Worm (Caenorhabditis elegans): ENCODE data around the gene F40F8.11.

F40F8.11 gene

DNA sequence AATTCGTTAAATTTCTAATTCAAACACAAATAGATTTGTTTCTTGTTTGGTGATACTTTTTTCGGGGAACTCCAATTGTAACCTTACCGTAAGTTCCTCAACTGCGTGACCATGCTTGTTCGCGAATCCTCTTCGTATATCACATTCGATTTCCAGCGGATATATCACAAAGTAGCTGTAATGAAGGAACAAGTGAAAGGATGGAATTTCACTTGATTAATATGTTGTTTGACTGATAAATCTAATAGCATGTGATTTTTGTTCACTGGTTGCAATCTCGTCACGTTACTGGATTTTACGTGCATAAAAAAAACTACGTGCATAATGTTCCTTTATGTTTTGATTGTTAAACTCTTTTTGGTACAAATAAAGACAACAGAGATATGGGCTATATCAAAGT, 29.3 kb upstream of the F40F8.11 start:
- no peak for TF ChIP-seq nhr-179 (tag; optimal IDR thresholded peaks at IDR 0.05)
- no peak for TF ChIP-seq ztf-6 (GFP tag; IDR thresholded peaks at IDR 0.05)
- no peak for TF ChIP-seq ceh-79 (tag; optimal IDR thresholded peaks at IDR 0.05)
- TF ChIP-seq aptf-2 (GFP tag; conservative IDR thresholded peaks at IDR 0.05): no peak
- TF ChIP-seq D2030.7 (GFP tag; IDR thresholded peaks at IDR 0.05): no peak
- TF ChIP-seq nfyb-1 (GFP tag; IDR thresholded peaks at IDR 0.05): no peak
- no peak for TF ChIP-seq T26A5.8 (tag; optimal IDR thresholded peaks at IDR 0.05)
- TF ChIP-seq pha-4 (tag; optimal IDR thresholded peaks at IDR 0.05): no peak
- TF ChIP-seq F10E7.11 (tag; optimal IDR thresholded peaks at IDR 0.05): no peak
- TF ChIP-seq lsy-27 (tag; optimal IDR thresholded peaks at IDR 0.05; ENCODE audit: borderline replicate concordance, insufficient read depth): no peak
- TF ChIP-seq K12H6.12 (tag; optimal IDR thresholded peaks at IDR 0.05): no peak
- TF ChIP-seq mes-4 (tag; optimal IDR thresholded peaks at IDR 0.05): no peak
- no peak for TF ChIP-seq ztf-25 (GFP tag; IDR thresholded peaks at IDR 0.05)
- no peak for TF ChIP-seq let-526 (GFP tag; IDR thresholded peaks at IDR 0.05)

DNA sequence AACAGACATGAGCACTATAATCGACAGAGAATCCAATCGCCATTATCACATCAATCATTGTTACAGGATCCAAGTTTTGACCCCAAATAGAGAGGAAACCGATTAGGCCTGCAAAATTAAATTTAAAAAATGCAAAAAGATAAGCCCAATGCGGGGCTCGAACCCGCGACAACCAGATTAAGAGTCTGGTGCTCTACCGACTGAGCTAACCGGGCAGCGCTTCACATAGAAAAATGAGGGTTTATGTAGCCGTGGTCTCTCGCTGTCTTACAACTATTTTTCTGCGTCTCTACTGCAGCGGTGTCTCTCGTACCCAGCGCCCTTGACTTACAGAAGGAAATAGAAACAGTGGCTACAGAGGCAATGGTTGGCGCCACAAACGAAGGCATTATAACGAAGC, 25.3 kb upstream of the F40F8.11 start:
- TF ChIP-seq egl-44 (GFP tag; IDR thresholded peaks at IDR 0.05) (peak; percentile 68; the same call in 1 of the 2 replicates), hlh-12 (tag; optimal IDR thresholded peaks at IDR 0.05) (peak; percentile 28), mxl-1 (tag; optimal IDR thresholded peaks at IDR 0.05) (peak; percentile 82), lsy-27 (tag; optimal IDR thresholded peaks at IDR 0.05; ENCODE audit: borderline replicate concordance, insufficient read depth) (no peak), athp-1 (tag; optimal IDR thresholded peaks at IDR 0.05) (peak; percentile 45), lir-1 (GFP tag; conservative IDR thresholded peaks at IDR 0.05) (0 out of 2 replicates have a peak, but pooled peaks have one; percentile 31), unc-130 (GFP tag; optimal IDR thresholded peaks at IDR 0.05) (peak; percentile 4), F33H1.4 (GFP tag; IDR thresholded peaks at IDR 0.05) (peak; percentile 60), F23B12.7 (tag; optimal IDR thresholded peaks at IDR 0.05; ENCODE audit: insufficient read depth) (no peak), aptf-3 (GFP tag; IDR thresholded peaks at IDR 0.05) (no peak), Y56A3A.18 (GFP tag; IDR thresholded peaks at IDR 0.05) (no peak), snpc-1.3 (tag; optimal IDR thresholded peaks at IDR 0.05; ENCODE audit: insufficient read depth) (peak; percentile 58), F39B2.1 (GFP tag; IDR thresholded peaks at IDR 0.05) (no peak), hlh-26 (GFP tag; conservative IDR thresholded peaks at IDR 0.05) (no peak), rcor-1 (GFP tag; IDR thresholded peaks at IDR 0.05) (peak; percentile 56; the same call in 1 of the 2 replicates), B0035.1 (tag; optimal IDR thresholded peaks at IDR 0.05) (no peak), lin-40 (tag; optimal IDR thresholded peaks at IDR 0.05) (peak; percentile 33), lin-26 (GFP tag; IDR thresholded peaks at IDR 0.05) (peak; percentile 84), Y95B8A.8 (GFP tag; IDR thresholded peaks at IDR 0.05) (0 out of 2 replicates have a peak, but pooled peaks have one; percentile 47), B0261.1 (tag; optimal IDR thresholded peaks at IDR 0.05) (peak; percentile 88), C17E4.6 (GFP tag; IDR thresholded peaks at IDR 0.05) (peak; percentile 51; the same call in 1 of the 2 replicates), ztf-22 (GFP tag; optimal IDR thresholded peaks at IDR 0.05) (no peak), die-1 (tag; optimal IDR thresholded peaks at IDR 0.05) (peak; percentile 88), B0019.2 (GFP tag; conservative IDR thresholded peaks at IDR 0.05) (no peak), snpc-1.1 (tag; optimal IDR thresholded peaks at IDR 0.05; ENCODE audit: insufficient read depth) (peak; percentile 19), B0336.3 (GFP tag; IDR thresholded peaks at IDR 0.05) (peak; percentile 37; the same call in 1 of the 2 replicates), egrh-3 (GFP tag; IDR thresholded peaks at IDR 0.05) (no peak; the same call in 1 of the 2 replicates), nhr-120 (GFP tag; IDR thresholded peaks at IDR 0.05) (no peak), let-526 (GFP tag; IDR thresholded peaks at IDR 0.05) (0 out of 2 replicates have a peak, but pooled peaks have one; percentile 11), chd-7 (tag; optimal IDR thresholded peaks at IDR 0.05) (peak; percentile 44), nfya-1 (tag; optimal IDR thresholded peaks at IDR 0.05; ENCODE audit: borderline replicate concordance, insufficient read depth) (no peak), pbrm-1 (GFP tag; IDR thresholded peaks at IDR 0.05) (peak; percentile 72), atf-7 (tag; optimal IDR thresholded peaks at IDR 0.05) (no peak), ZK185.1 (tag; optimal IDR thresholded peaks at IDR 0.05; ENCODE audit: poor library complexity, severe bottlenecking) (peak; percentile 85), ceh-40 (GFP tag; IDR thresholded peaks at IDR 0.05) (no peak)

Measured in whole organism, young adult.